Fruit fly (Drosophila melanogaster) whole organism, prepupa: ENCODE data around the gene Dysb.

Experiments used
- CG10631 ChIP-seq: fragments of 200-800 bp; sonication (Bioruptor generic); optimal IDR thresholded peaks from 2 replicates; lab custom pipeline; 2016; ENCODE audit warnings: missing biosample characterization, missing genetic modification characterization
- CG10669 ChIP-seq: fragments of 200-800 bp; sonication (Bioruptor generic); optimal IDR thresholded peaks from 3 replicates; lab custom pipeline; 2018; ENCODE audit warnings: missing biosample characterization, mild to moderate bottlenecking, missing genetic modification characterization, moderate library complexity
- CG11294 ChIP-seq: fragments of 200-800 bp; sonication (Bioruptor generic); IDR thresholded peaks from 2 replicates; pipeline ENCODE4 v1.3.6; 2022; ENCODE audit warnings: missing biosample characterization, missing genetic modification characterization
- CG15336 ChIP-seq: fragments of 200-800 bp; sonication (Bioruptor generic); IDR thresholded peaks from 2 replicates; pipeline ENCODE4 v1.3.6; 2022; ENCODE audit warnings: missing biosample characterization, missing genetic modification characterization
- CG16779 ChIP-seq: fragments of 200-800 bp; sonication (Bioruptor generic); optimal IDR thresholded peaks from 3 replicates; lab custom pipeline; 2017; ENCODE audit warnings: missing biosample characterization, mild to moderate bottlenecking, missing genetic modification characterization
- CG3032 ChIP-seq: fragments of 200-800 bp; optimal IDR thresholded peaks from 2 replicates; lab custom pipeline; 2019; ENCODE audit warnings: missing biosample characterization, mild to moderate bottlenecking, missing genetic modification characterization, moderate library complexity
- CG32006 ChIP-seq: fragments of 200-800 bp; sonication (Bioruptor generic); optimal IDR thresholded peaks from 3 replicates; lab custom pipeline; 2017; ENCODE audit warnings: missing biosample characterization, mild to moderate bottlenecking, missing genetic modification characterization
- CG4318 ChIP-seq: fragments of 200-800 bp; sonication (Bioruptor generic); optimal IDR thresholded peaks from 3 replicates; lab custom pipeline; 2017; ENCODE audit warnings: missing biosample characterization, mild to moderate bottlenecking, missing genetic modification characterization
- CG6163 ChIP-seq: fragments of 200-800 bp; sonication (Bioruptor generic); IDR thresholded peaks from 3 replicates; pipeline ENCODE4 v1.3.6; 2022; ENCODE audit warnings: missing biosample characterization, missing genetic modification characterization
- CG6276 ChIP-seq: fragments of 200-800 bp; sonication (Bioruptor generic); optimal IDR thresholded peaks from 2 replicates; lab custom pipeline; 2017; ENCODE audit warnings: missing biosample characterization, mild to moderate bottlenecking, missing genetic modification characterization
- CG6808 ChIP-seq: fragments of 200-800 bp; sonication (Bioruptor generic); optimal IDR thresholded peaks from 3 replicates; lab custom pipeline; 2017; ENCODE audit warnings: missing biosample characterization, missing genetic modification characterization, mild to moderate bottlenecking, moderate library complexity, missing genetic modification reagents
- CG6854 ChIP-seq: fragments of 200-800 bp; sonication (Bioruptor generic); optimal IDR thresholded peaks from 2 replicates; lab custom pipeline; 2017; ENCODE audit warnings: missing biosample characterization, mild to moderate bottlenecking, missing genetic modification characterization
- CG8632 ChIP-seq: fragments of 200-800 bp; sonication (Bioruptor generic); optimal IDR thresholded peaks from 3 replicates; lab custom pipeline; 2016; ENCODE audit warnings: missing biosample characterization, missing genetic modification characterization
- CG9139 ChIP-seq: fragments of 200-800 bp; sonication (Bioruptor generic); optimal IDR thresholded peaks from 3 replicates; lab custom pipeline; 2017; ENCODE audit warnings: missing biosample characterization, mild to moderate bottlenecking, missing genetic modification characterization
- Eip78C ChIP-seq: fragments of 200-800 bp; sonication (Bioruptor generic); peaks from one replicate; lab custom pipeline; 2016; ENCODE audit warnings: missing biosample characterization, missing genetic modification characterization
- Eip93F ChIP-seq: fragments of 200-800 bp; sonication (Bioruptor generic); optimal IDR thresholded peaks from 2 replicates; lab custom pipeline; 2016; ENCODE audit warnings: missing biosample characterization, mild to moderate bottlenecking, missing genetic modification characterization
- Ets96B ChIP-seq: fragments of 200-800 bp; optimal IDR thresholded peaks from 2 replicates; lab custom pipeline; 2019; ENCODE audit warnings: missing biosample characterization, mild to moderate bottlenecking, missing genetic modification characterization, moderate library complexity
- Gug ChIP-seq: fragments of 200-800 bp; sonication (Bioruptor generic); IDR thresholded peaks from 2 replicates; pipeline ENCODE4 v1.3.6; 2022; ENCODE audit warnings: missing biosample characterization, missing genetic modification characterization
- Lpt ChIP-seq: fragments of 200-800 bp; sonication (Bioruptor generic); optimal IDR thresholded peaks from 3 replicates; lab custom pipeline; 2016; ENCODE audit warnings: missing biosample characterization, missing genetic modification characterization
- Met ChIP-seq: fragments of 200-800 bp; sonication (Bioruptor generic); optimal IDR thresholded peaks from 3 replicates; lab custom pipeline; 2016; ENCODE audit warnings: missing biosample characterization, missing genetic modification characterization
- OdsH ChIP-seq: fragments of 200-800 bp; sonication (Bioruptor generic); optimal IDR thresholded peaks from 3 replicates; lab custom pipeline; 2016; ENCODE audit warnings: missing biosample characterization, missing genetic modification characterization
- Smox ChIP-seq: fragments of 200-800 bp; sonication (Bioruptor generic); optimal IDR thresholded peaks from 3 replicates; lab custom pipeline; 2016; ENCODE audit warnings: missing biosample characterization, missing genetic modification characterization
- Sox102F ChIP-seq: fragments of 200-800 bp; sonication (Bioruptor generic); optimal IDR thresholded peaks from 2 replicates; lab custom pipeline; 2016; ENCODE audit warnings: missing biosample characterization, mild to moderate bottlenecking, missing genetic modification characterization
- Sox14 ChIP-seq: fragments of 200-800 bp; sonication (Bioruptor generic); optimal IDR thresholded peaks from 3 replicates; lab custom pipeline; 2016; ENCODE audit warnings: missing biosample characterization, missing genetic modification characterization
- acj6 ChIP-seq: fragments of 200-800 bp; sonication (Bioruptor generic); optimal IDR thresholded peaks from 3 replicates; lab custom pipeline; 2016; ENCODE audit warnings: missing biosample characterization, missing genetic modification characterization
- cyc ChIP-seq: fragments of 200-800 bp; sonication (Bioruptor generic); optimal IDR thresholded peaks from 3 replicates; lab custom pipeline; 2016; ENCODE audit warnings: missing biosample characterization, missing genetic modification characterization
- dac ChIP-seq: fragments of 200-800 bp; sonication (Bioruptor generic); optimal IDR thresholded peaks from 2 replicates; lab custom pipeline; 2017; ENCODE audit warnings: missing biosample characterization, mild to moderate bottlenecking, missing genetic modification characterization
- dsx ChIP-seq: fragments of 200-800 bp; optimal IDR thresholded peaks from 3 replicates; lab custom pipeline; 2019; ENCODE audit warnings: missing biosample characterization, mild to moderate bottlenecking, missing genetic modification characterization, moderate library complexity; ENCODE audit not compliant: poor library complexity, severe bottlenecking
- esn ChIP-seq: fragments of 200-800 bp; sonication (Bioruptor generic); optimal IDR thresholded peaks from 2 replicates; lab custom pipeline; 2016; ENCODE audit warnings: missing biosample characterization, mild to moderate bottlenecking, missing genetic modification characterization, moderate library complexity
- fd85E ChIP-seq: fragments of 200-800 bp; sonication (Bioruptor generic); optimal IDR thresholded peaks from 3 replicates; lab custom pipeline; 2016; ENCODE audit warnings: missing biosample characterization, missing genetic modification characterization
- fkh ChIP-seq: fragments of 200-800 bp; sonication (Bioruptor generic); optimal IDR thresholded peaks from 3 replicates; lab custom pipeline; 2017; ENCODE audit warnings: missing biosample characterization, mild to moderate bottlenecking, missing genetic modification characterization, moderate library complexity
- lz ChIP-seq: fragments of 200-800 bp; sonication (Bioruptor generic); optimal IDR thresholded peaks from 3 replicates; lab custom pipeline; 2016; ENCODE audit warnings: missing biosample characterization, missing genetic modification characterization
- net ChIP-seq: fragments of 200-800 bp; sonication (Bioruptor generic); optimal IDR thresholded peaks from 3 replicates; lab custom pipeline; 2016; ENCODE audit warnings: missing biosample characterization, missing genetic modification characterization
- pdm3 ChIP-seq: fragments of 200-800 bp; sonication (Bioruptor generic); optimal IDR thresholded peaks from 3 replicates; lab custom pipeline; 2016; ENCODE audit warnings: missing biosample characterization, missing genetic modification characterization
- spab ChIP-seq: fragments of 200-800 bp; sonication (Bioruptor generic); optimal IDR thresholded peaks from 2 replicates; lab custom pipeline; 2017; ENCODE audit warnings: missing biosample characterization, mild to moderate bottlenecking, missing genetic modification characterization, missing genetic modification reagents
- ss ChIP-seq, 2 experiments: fragments of 200-800 bp; sonication (Bioruptor generic); optimal IDR thresholded peaks; 2 replicates in 1 of 2; 3 replicates in 1 of 2; lab custom pipeline; 2017 to 2018; ENCODE audit warnings: mild to moderate bottlenecking in 2 of 2, missing biosample characterization in 2 of 2, missing genetic modification characterization in 2 of 2, moderate library complexity in 1 of 2
- svp ChIP-seq: fragments of 200-800 bp; sonication (Bioruptor generic); peaks from one replicate; lab custom pipeline; 2016; ENCODE audit warnings: missing biosample characterization, missing genetic modification characterization
- topi ChIP-seq: fragments of 200-800 bp; sonication (Bioruptor generic); optimal IDR thresholded peaks from 3 replicates; lab custom pipeline; 2016; ENCODE audit warnings: missing biosample characterization, missing genetic modification characterization
- vri ChIP-seq: fragments of 200-800 bp; sonication (Bioruptor generic); optimal IDR thresholded peaks from 3 replicates; lab custom pipeline; 2016; ENCODE audit warnings: missing biosample characterization, mild to moderate bottlenecking, missing genetic modification characterization

Gene Dysb

dm6 chr3L:18889222-18889866 lies 21.8 kb downstream of the Dysb start:
- TF ChIP-seq Sox14 (peak; percentile 10), CG6276 (GFP tag; lab: Kevin White, UChicago) (peak; percentile 65), fkh (GFP tag; lab: Kevin White, UChicago) (no peak), svp (GFP tag; lab: Kevin White, UChicago) (peak; percentile 94), Eip78C (peak; percentile 80), Met (GFP tag; lab: Kevin White, UChicago) (peak; percentile 48), CG6854 (peak; percentile 16), CG11294 (GFP tag; lab: Robert Waterston, UW) (peak; percentile 16; the same call in 1 of the 2 replicates), CG3032 (tag; lab: Kevin White, UChicago) (peak; percentile 8), CG6163 (GFP tag; lab: Robert Waterston, UW) (peak; percentile 29; the same call in 1 of the 3 replicates), CG16779 (tag; lab: Kevin White, UChicago) (peak; percentile 30), fd85E (no peak), dac (GFP tag; lab: Kevin White, UChicago) (no peak), esn (GFP tag; lab: Kevin White, UChicago) (peak; percentile 35), Lpt (GFP tag; lab: Kevin White, UChicago) (peak; percentile 16), acj6 (peak; percentile 10), lz (GFP tag; lab: Kevin White, UChicago) (no peak), CG9139 (GFP tag; lab: Kevin White, UChicago) (peak; percentile 70), pdm3 (GFP tag; lab: Kevin White, UChicago) (peak; percentile 19), Sox102F (peak; percentile 10), CG10631 (GFP tag; lab: Kevin White, UChicago) (peak; percentile 3), spab (GFP tag; lab: Kevin White, UChicago) (peak; percentile 36), CG32006 (peak; percentile 7), cyc (no peak), CG10669 (GFP tag; lab: Kevin White, UChicago) (peak; percentile 23), Ets96B (tag; lab: Kevin White, UChicago) (peak; percentile 12), Smox (GFP tag; lab: Kevin White, UChicago) (peak; percentile 5), CG15336 (GFP tag; lab: Robert Waterston, UW) (peak; percentile 31; the same call in 1 of the 2 replicates), topi (GFP tag; lab: Kevin White, UChicago) (peak; percentile 14), Gug (GFP tag; lab: Robert Waterston, UW) (0 out of 2 replicates have a peak, but pooled peaks have one; percentile 27), net (GFP tag; lab: Kevin White, UChicago) (peak; percentile 46), CG8632 (GFP tag; lab: Kevin White, UChicago) (peak; percentile 1), vri (peak; percentile 41), CG6808 (peak; percentile 71), CG4318 (GFP tag; lab: Kevin White, UChicago) (no peak), Eip93F (GFP tag; lab: Kevin White, UChicago) (no peak), dsx (GFP tag; lab: Kevin White, UChicago) (no peak), OdsH (GFP tag; lab: Kevin White, UChicago) (peak; percentile 25), ss (GFP tag; optimal IDR thresholded peaks at IDR 0.05; lab: Kevin White, UChicago) (peak in 1 of 2 experiments; percentile 78)
